Worm (Caenorhabditis elegans) whole organism, L2 larva: ENCODE data around the gene arrd-13.

Experiments used
- R02D3.7 ChIP-seq: fragments of 150-350 bp; optimal IDR thresholded peaks from 2 replicates; lab custom pipeline; 2014; ENCODE audit warnings: missing biosample characterization, missing genetic modification characterization
- ZK546.5 ChIP-seq: sonication (generic microtip); optimal IDR thresholded peaks from 2 replicates; lab custom pipeline; 2017; ENCODE audit warnings: missing biosample characterization, missing genetic modification characterization
- alr-1 ChIP-seq: fragments of 150-350 bp; optimal IDR thresholded peaks from 2 replicates; lab custom pipeline; 2014; ENCODE audit warnings: missing biosample characterization, missing genetic modification characterization
- aly-2 ChIP-seq: fragments of 150-350 bp; optimal IDR thresholded peaks from 2 replicates; lab custom pipeline; 2014; ENCODE audit warnings: missing biosample characterization, missing genetic modification characterization
- egl-27 ChIP-seq: sonication (generic microtip); optimal IDR thresholded peaks from 3 replicates; lab custom pipeline; 2017; ENCODE audit warnings: missing biosample characterization, missing genetic modification reagents, missing genetic modification characterization
- lin-39 ChIP-seq: fragments of 150-350 bp; optimal IDR thresholded peaks from 2 replicates; lab custom pipeline; 2014; ENCODE audit warnings: missing biosample characterization, missing genetic modification reagents, missing genetic modification characterization
- nhr-129 ChIP-seq: fragments of 150-350 bp; optimal IDR thresholded peaks from 2 replicates; lab custom pipeline; 2014; ENCODE audit warnings: missing biosample characterization, missing genetic modification characterization
- nhr-25 ChIP-seq: fragments of 150-350 bp; sonication (generic microtip); optimal IDR thresholded peaks from 3 replicates; lab custom pipeline; 2014; ENCODE audit warnings: missing biosample characterization, missing genetic modification characterization
- skn-1 ChIP-seq: sonication (generic microtip); optimal IDR thresholded peaks from 2 replicates; lab custom pipeline; 2017; ENCODE audit warnings: missing biosample characterization, missing genetic modification characterization
- snpc-4 ChIP-seq: fragments of 150-350 bp; optimal IDR thresholded peaks from 2 replicates; lab custom pipeline; 2014; ENCODE audit warnings: missing biosample characterization, missing genetic modification characterization
- ztf-11 ChIP-seq: sonication (generic microtip); optimal IDR thresholded peaks from 2 replicates; lab custom pipeline; 2017; ENCODE audit warnings: missing biosample characterization, missing genetic modification characterization

ce11 chrII:13715733-13716132 lies 42.5 kb upstream of the arrd-13 start, which contains the start of gene zipt-2.3:
- no peak for TF ChIP-seq egl-27 (tag; lab: Kevin White, UChicago)
- no peak for TF ChIP-seq lin-39 (tag; lab: Kevin White, UChicago)
- no peak for TF ChIP-seq nhr-129 (tag; lab: Kevin White, UChicago)
- TF ChIP-seq ZK546.5 (tag; lab: Kevin White, UChicago): no peak
- no peak for TF ChIP-seq alr-1 (tag; lab: Kevin White, UChicago)
- no peak for TF ChIP-seq R02D3.7 (tag; lab: Kevin White, UChicago)
- no peak for TF ChIP-seq ztf-11 (tag; lab: Kevin White, UChicago)
- no peak for TF ChIP-seq aly-2
- TF ChIP-seq nhr-25: no peak
- TF ChIP-seq skn-1: no peak
- no peak for TF ChIP-seq snpc-4 (tag; lab: Kevin White, UChicago)
